Worm (Caenorhabditis elegans) whole organism, midembryonic: ENCODE data around the gene best-5.
A peak's percentile ranks its signal among the peaks of the same experiment; 100 is the strongest.

Source experiments
- T22C8.4 ChIP-seq: fragments of 200-800 bp; sonication (Bioruptor generic); IDR thresholded peaks from 2 replicates; pipeline ENCODE4 v1.3.6; 2022; ENCODE audit warnings: missing genetic modification characterization, missing compliant biosample characterization
- cog-1 ChIP-seq: sonication (generic microtip); optimal IDR thresholded peaks from 2 replicates; lab custom pipeline; 2016; ENCODE audit warnings: missing genetic modification characterization, missing compliant biosample characterization
- flt-1 ChIP-seq: fragments of 200-800 bp; sonication (Bioruptor generic); IDR thresholded peaks from 2 replicates; pipeline ENCODE4 v1.3.6; 2022; ENCODE audit warnings: missing genetic modification characterization, missing compliant biosample characterization
- klf-2 ChIP-seq: fragments of 200-800 bp; sonication (Bioruptor generic); conservative IDR thresholded peaks from 2 replicates; pipeline ENCODE4 v1.3.6; 2022; ENCODE audit warnings: missing genetic modification reagents, missing genetic modification characterization, missing compliant biosample characterization
- med-1 ChIP-seq: sonication (generic microtip); optimal IDR thresholded peaks from 2 replicates; lab custom pipeline; 2017; ENCODE audit warnings: missing genetic modification characterization, mild to moderate bottlenecking, missing compliant biosample characterization, antibody characterized with exemption, missing genetic modification reagents; ENCODE audit not compliant: insufficient read depth
- ref-1 ChIP-seq: fragments of 200-800 bp; sonication (Bioruptor generic); conservative IDR thresholded peaks from 2 replicates; pipeline ENCODE4 v1.3.6; 2022; ENCODE audit warnings: missing genetic modification reagents, missing genetic modification characterization, missing compliant biosample characterization
- tab-1 ChIP-seq: fragments of 200-800 bp; sonication (Bioruptor generic); IDR thresholded peaks from 2 replicates; pipeline ENCODE4 v1.3.6; 2022; ENCODE audit warnings: missing genetic modification characterization, missing compliant biosample characterization
- ztf-23 ChIP-seq: fragments of 200-800 bp; sonication (Bioruptor generic); IDR thresholded peaks from 2 replicates; pipeline ENCODE4 v1.3.6; 2022; ENCODE audit warnings: missing genetic modification reagents, missing genetic modification characterization, missing compliant biosample characterization
- ztf-29 ChIP-seq: fragments of 200-800 bp; sonication (Bioruptor generic); IDR thresholded peaks from 2 replicates; pipeline ENCODE4 v1.3.6; 2022; ENCODE audit warnings: missing genetic modification reagents, missing genetic modification characterization, missing compliant biosample characterization

best-5 gene

ce11 chrIII:9703747-9704605 is 13.9 kb upstream of the best-5 start:
- TF ChIP-seq ztf-23 (GFP tag; lab: Robert Waterston, UW) (0 out of 2 replicates have a peak, but pooled peaks have one; percentile 57), ztf-29 (GFP tag; lab: Robert Waterston, UW) (no peak), klf-2 (GFP tag; lab: Robert Waterston, UW) (no peak), med-1 (no peak), flt-1 (GFP tag; lab: Robert Waterston, UW) (no peak), ref-1 (GFP tag; lab: Robert Waterston, UW) (no peak), cog-1 (peak; percentile 64), tab-1 (no peak), T22C8.4 (GFP tag; lab: Robert Waterston, UW) (no peak)

ce11 chrIII:9702665-9703252 is 12.7 kb upstream of the best-5 start:
- TF ChIP-seq T22C8.4 (GFP tag; lab: Robert Waterston, UW) (no peak), ztf-23 (GFP tag; lab: Robert Waterston, UW) (no peak), tab-1 (no peak), flt-1 (GFP tag; lab: Robert Waterston, UW) (peak; percentile 36; the same call in 1 of the 2 replicates), med-1 (no peak), cog-1 (no peak), ref-1 (GFP tag; lab: Robert Waterston, UW) (no peak), ztf-29 (GFP tag; lab: Robert Waterston, UW) (no peak)

ce11 chrIII:9701798-9702197 is 11.7 kb upstream of the best-5 start:
- TF ChIP-seq klf-2 (GFP tag; lab: Robert Waterston, UW) (no peak), flt-1 (GFP tag; lab: Robert Waterston, UW) (no peak), ref-1 (GFP tag; lab: Robert Waterston, UW) (no peak), ztf-23 (GFP tag; lab: Robert Waterston, UW) (no peak), tab-1 (no peak), ztf-29 (GFP tag; lab: Robert Waterston, UW) (no peak)

- TF ChIP-seq tab-1 (no peak), ztf-29 (GFP tag; lab: Robert Waterston, UW) (no peak)
Measured at ce11 chrIII:9700114-9700690, 10.1 kb upstream of the best-5 start.

- no peak for TF ChIP-seq flt-1 (GFP tag; lab: Robert Waterston, UW)
Measured at ce11 chrIII:9699576-9699975, 9.5 kb upstream of the best-5 start, which contains the start of gene tlk-1. Gene tlk-1 (plus strand): TSS chrIII:9699876.

- TF ChIP-seq cog-1 (no peak), ztf-23 (GFP tag; lab: Robert Waterston, UW) (no peak), ztf-29 (GFP tag; lab: Robert Waterston, UW) (no peak), tab-1 (no peak), flt-1 (GFP tag; lab: Robert Waterston, UW) (no peak), klf-2 (GFP tag; lab: Robert Waterston, UW) (no peak), T22C8.4 (GFP tag; lab: Robert Waterston, UW) (no peak), med-1 (no peak), ref-1 (GFP tag; lab: Robert Waterston, UW) (no peak)
Measured at ce11 chrIII:9698635-9699396, 8.8 kb upstream of the best-5 start.

ce11 chrIII:9697886-9698285 is 7.8 kb upstream of the best-5 start:
- TF ChIP-seq med-1 (no peak), klf-2 (GFP tag; lab: Robert Waterston, UW) (no peak), ztf-29 (GFP tag; lab: Robert Waterston, UW) (no peak), tab-1 (no peak), cog-1 (no peak), flt-1 (GFP tag; lab: Robert Waterston, UW) (no peak), ztf-23 (GFP tag; lab: Robert Waterston, UW) (no peak)

- TF ChIP-seq flt-1 (GFP tag; lab: Robert Waterston, UW) (peak; percentile 55; the same call in 1 of the 2 replicates), tab-1 (no peak)
Measured at ce11 chrIII:9697323-9697722, 7.3 kb upstream of the best-5 start.

ce11 chrIII:9696417-9696816 is 6.4 kb upstream of the best-5 start, which contains the start of gene bud-31:
Gene bud-31 (minus strand): TSS chrIII:9696517.
- no peak for TF ChIP-seq ztf-29 (GFP tag; lab: Robert Waterston, UW)
- no peak for TF ChIP-seq ztf-23 (GFP tag; lab: Robert Waterston, UW)
- no peak for TF ChIP-seq klf-2 (GFP tag; lab: Robert Waterston, UW)
- no peak for TF ChIP-seq med-1
- TF ChIP-seq flt-1 (GFP tag; lab: Robert Waterston, UW): no peak
- no peak for TF ChIP-seq T22C8.4 (GFP tag; lab: Robert Waterston, UW)
- TF ChIP-seq ref-1 (GFP tag; lab: Robert Waterston, UW): no peak
- no peak for TF ChIP-seq cog-1
- no peak for TF ChIP-seq tab-1
